Fruit fly (Drosophila melanogaster) whole organism, wandering third instar larva: Measurements from ENCODE around the gene CG31200.
A peak's percentile ranks its signal among the peaks of the same experiment; 100 is the strongest.

Source experiments
- Abd-B ChIP-seq: fragments of >200 bp; optimal IDR thresholded peaks from 2 replicates; lab custom pipeline; 2017; ENCODE audit warnings: missing biosample characterization, missing genetic modification characterization
- CG32264 ChIP-seq: fragments of 200-800 bp; sonication (Bioruptor generic); optimal IDR thresholded peaks from 2 replicates; lab custom pipeline; 2016; ENCODE audit warnings: missing biosample characterization, missing genetic modification characterization
- CG9705 ChIP-seq: fragments of 200-800 bp; sonication (Bioruptor generic); optimal IDR thresholded peaks from 2 replicates; lab custom pipeline; 2018; ENCODE audit warnings: missing biosample characterization, mild to moderate bottlenecking, missing genetic modification characterization
- CrebA ChIP-seq: fragments of 200-800 bp; sonication (Bioruptor generic); optimal IDR thresholded peaks from 2 replicates; lab custom pipeline; 2016; ENCODE audit warnings: missing biosample characterization, mild to moderate bottlenecking, missing genetic modification characterization, borderline replicate concordance
- Dfd ChIP-seq: fragments of >200 bp; optimal IDR thresholded peaks from 2 replicates; lab custom pipeline; 2017; ENCODE audit warnings: missing biosample characterization, missing genetic modification characterization
- Dif ChIP-seq: fragments of 200-275, 200-300 bp; sonication (Bioruptor generic); optimal IDR thresholded peaks from 2 replicates; lab custom pipeline; 2018; ENCODE audit warnings: missing biosample characterization, missing genetic modification characterization; ENCODE audit not compliant: partially characterized antibody
- HLH106 ChIP-seq: fragments of 200-800 bp; optimal IDR thresholded peaks from 3 replicates; lab custom pipeline; 2019; ENCODE audit warnings: missing biosample characterization, mild to moderate bottlenecking, missing genetic modification characterization, moderate library complexity
- Hnf4 ChIP-seq: fragments of 200-800 bp; sonication (Bioruptor generic); optimal IDR thresholded peaks from 2 replicates; lab custom pipeline; 2016; ENCODE audit warnings: missing biosample characterization, mild to moderate bottlenecking, missing genetic modification characterization
- Hr78 ChIP-seq: fragments of >200 bp; optimal IDR thresholded peaks from 2 replicates; lab custom pipeline; 2017; ENCODE audit warnings: missing biosample characterization, missing genetic modification characterization
- Hr83 ChIP-seq: fragments of 200-300 bp; sonication (Bioruptor generic); optimal IDR thresholded peaks from 2 replicates; lab custom pipeline; 2016; ENCODE audit warnings: missing biosample characterization, mild to moderate bottlenecking, missing genetic modification characterization, moderate library complexity; ENCODE audit not compliant: poor library complexity, severe bottlenecking
- Jra ChIP-seq: sonication (Bioruptor generic); optimal IDR thresholded peaks from 2 replicates; lab custom pipeline; 2016; ENCODE audit warnings: missing biosample characterization, missing genetic modification characterization
- Mio ChIP-seq: sonication (Bioruptor generic); optimal IDR thresholded peaks from 2 replicates; lab custom pipeline; 2016; ENCODE audit warnings: missing biosample characterization, missing genetic modification characterization
- N ChIP-seq: fragments of >200 bp; optimal IDR thresholded peaks from 2 replicates; lab custom pipeline; 2018; ENCODE audit warnings: missing biosample characterization, missing external identifiers, missing genetic modification characterization
- OdsH ChIP-seq: fragments of 200-800 bp; sonication (Bioruptor generic); optimal IDR thresholded peaks from 2 replicates; lab custom pipeline; 2016; ENCODE audit warnings: missing biosample characterization, mild to moderate bottlenecking, missing genetic modification characterization
- Rel ChIP-seq, 2 experiments: fragments of 200-800 bp; sonication (Bioruptor generic) in 1 of 2; optimal IDR thresholded peaks; 2 replicates in 1 of 2; 3 replicates in 1 of 2; lab custom pipeline; 2016 to 2019; ENCODE audit warnings: mild to moderate bottlenecking in 2 of 2, missing biosample characterization in 2 of 2, missing genetic modification characterization in 2 of 2, moderate library complexity in 1 of 2
- Sp1 ChIP-seq: fragments of 200-800 bp; sonication (Bioruptor generic); optimal IDR thresholded peaks from 3 replicates; lab custom pipeline; 2019; ENCODE audit warnings: missing biosample characterization, mild to moderate bottlenecking, missing genetic modification characterization, moderate library complexity
- Vsx2 ChIP-seq: fragments of 200-300, 225-300 bp; sonication (Bioruptor generic); optimal IDR thresholded peaks from 2 replicates; lab custom pipeline; 2018; ENCODE audit warnings: missing biosample characterization, missing genetic modification characterization; ENCODE audit not compliant: partially characterized antibody
- br ChIP-seq: fragments of 200-800 bp; sonication (Bioruptor generic); optimal IDR thresholded peaks from 2 replicates; lab custom pipeline; 2016; ENCODE audit warnings: missing biosample characterization, missing genetic modification characterization
- brk ChIP-seq: fragments of 200-800 bp; sonication (Bioruptor generic); optimal IDR thresholded peaks from 2 replicates; lab custom pipeline; 2016; ENCODE audit warnings: missing biosample characterization, mild to moderate bottlenecking, missing genetic modification characterization
- dl ChIP-seq, 2 experiments: fragments of 175-275, 200-275 bp in 1 of 2; fragments of 200-275 bp in 1 of 2; sonication (Bioruptor generic); optimal IDR thresholded peaks; lab custom pipeline; 2018; ENCODE audit warnings: mild to moderate bottlenecking in 2 of 2, missing biosample characterization in 2 of 2, missing genetic modification characterization in 2 of 2, moderate library complexity in 2 of 2; ENCODE audit not compliant: partially characterized antibody in 2 of 2, insufficient read depth in 1 of 2
- dsf ChIP-seq: sonication (Bioruptor generic); optimal IDR thresholded peaks from 2 replicates; lab custom pipeline; 2016; ENCODE audit warnings: missing biosample characterization, missing genetic modification characterization, borderline replicate concordance
- foxo ChIP-seq, 2 experiments: fragments of 200-800 bp; sonication (Bioruptor generic); optimal IDR thresholded peaks; 2 replicates in 1 of 2; 3 replicates in 1 of 2; lab custom pipeline; 2016 to 2017; ENCODE audit warnings: missing biosample characterization in 2 of 2, missing genetic modification characterization in 2 of 2
- fru ChIP-seq: fragments of 200-800 bp; sonication (Bioruptor generic); optimal IDR thresholded peaks from 3 replicates; lab custom pipeline; 2016; ENCODE audit warnings: missing biosample characterization, mild to moderate bottlenecking, missing genetic modification characterization
- h ChIP-seq: fragments of 200-800 bp; sonication (Bioruptor generic); optimal IDR thresholded peaks from 3 replicates; lab custom pipeline; 2016; ENCODE audit warnings: missing biosample characterization, mild to moderate bottlenecking, missing genetic modification characterization
- jim ChIP-seq: fragments of 175-275, 200-325 bp; sonication (Bioruptor generic); optimal IDR thresholded peaks from 2 replicates; lab custom pipeline; 2016; ENCODE audit warnings: missing biosample characterization, mild to moderate bottlenecking, missing genetic modification characterization
- lola ChIP-seq: fragments of >200 bp; optimal IDR thresholded peaks from 2 replicates; lab custom pipeline; 2017; ENCODE audit warnings: missing biosample characterization, missing genetic modification characterization
- pan ChIP-seq: fragments of >200 bp; optimal IDR thresholded peaks from 2 replicates; lab custom pipeline; 2017
- psq ChIP-seq: fragments of 200-800 bp; sonication (Bioruptor generic); optimal IDR thresholded peaks from 3 replicates; lab custom pipeline; 2017; ENCODE audit warnings: missing biosample characterization, mild to moderate bottlenecking, missing genetic modification characterization, moderate library complexity
- rgr ChIP-seq: fragments of 200-800 bp; sonication (Bioruptor generic); optimal IDR thresholded peaks from 3 replicates; lab custom pipeline; 2016; ENCODE audit warnings: missing biosample characterization, mild to moderate bottlenecking, missing genetic modification characterization
- sage ChIP-seq: fragments of 200-800 bp; sonication (Bioruptor generic); optimal IDR thresholded peaks from 2 replicates; lab custom pipeline; 2016; ENCODE audit warnings: missing biosample characterization, mild to moderate bottlenecking, missing genetic modification characterization
- sv ChIP-seq: fragments of 200-800 bp; sonication (Bioruptor generic); optimal IDR thresholded peaks from 3 replicates; lab custom pipeline; 2016; ENCODE audit warnings: missing biosample characterization, missing genetic modification characterization
- tai ChIP-seq: sonication (Bioruptor generic); optimal IDR thresholded peaks from 2 replicates; lab custom pipeline; 2016; ENCODE audit warnings: missing biosample characterization, missing genetic modification characterization
- usp ChIP-seq: fragments of >200 bp; optimal IDR thresholded peaks from 2 replicates; lab custom pipeline; 2017; ENCODE audit warnings: missing biosample characterization, missing genetic modification characterization
- woc ChIP-seq: sonication (Bioruptor generic); optimal IDR thresholded peaks from 2 replicates; lab custom pipeline; 2016; ENCODE audit warnings: missing biosample characterization, mild to moderate bottlenecking, missing genetic modification characterization

CG31200 gene

dm6 chr3R:20779545-20779944 is 34.4 kb upstream of the CG31200 start:
- no peak for TF ChIP-seq CG32264 (GFP tag; lab: Kevin White, UChicago)
- TF ChIP-seq CG9705 (GFP tag; lab: Kevin White, UChicago): no peak
- TF ChIP-seq Mio (GFP tag; lab: Kevin White, UChicago): no peak
- TF ChIP-seq HLH106 (tag; lab: Kevin White, UChicago): no peak
- TF ChIP-seq, all 38 proteins: peak for 0

- peak; percentile 59 for TF ChIP-seq rgr (GFP tag; lab: Kevin White, UChicago)
- TF ChIP-seq Hr83 (GFP tag; lab: Kevin White, UChicago): peak; percentile 88
- TF ChIP-seq Sp1 (GFP tag; lab: Kevin White, UChicago): peak; percentile 93
- peak; percentile 67 for TF ChIP-seq woc
- no peak for TF ChIP-seq pan
- peak; percentile 79 for TF ChIP-seq Abd-B (GFP tag; lab: Kevin White, UChicago)
- peak; percentile 45 for TF ChIP-seq Hr78 (GFP tag; lab: Kevin White, UChicago)
- peak; percentile 92 for TF ChIP-seq jim (GFP tag; lab: Kevin White, UChicago)
- TF ChIP-seq N (GFP tag; lab: Kevin White, UChicago): peak; percentile 91
- peak; percentile 23 to 96 for TF ChIP-seq foxo (GFP tag; optimal IDR thresholded peaks at IDR 0.05; lab: Kevin White, UChicago)
- TF ChIP-seq dl (GFP tag; optimal IDR thresholded peaks at IDR 0.05; lab: Kevin White, UChicago; ENCODE audit: insufficient read depth in 1 of 2, partially characterized antibody in 2 of 2): peak; percentile 51 to 72
- peak; percentile 98 for TF ChIP-seq CrebA
- no peak for TF ChIP-seq Mio (GFP tag; lab: Kevin White, UChicago)
- TF ChIP-seq HLH106 (tag; lab: Kevin White, UChicago): peak; percentile 25
- TF ChIP-seq Dif (GFP tag; lab: Kevin White, UChicago): peak; percentile 82
- TF ChIP-seq Vsx2 (GFP tag; lab: Kevin White, UChicago): peak; percentile 69
- peak; percentile 75 for TF ChIP-seq Jra (GFP tag; lab: Kevin White, UChicago)
- TF ChIP-seq CG9705 (GFP tag; lab: Kevin White, UChicago): peak; percentile 29
- TF ChIP-seq h (GFP tag; lab: Kevin White, UChicago): peak; percentile 81
- peak; percentile 80 for TF ChIP-seq Hnf4 (GFP tag; lab: Kevin White, UChicago)
- no peak for TF ChIP-seq usp
- peak; percentile 92 for TF ChIP-seq brk (GFP tag; lab: Kevin White, UChicago)
- no peak for TF ChIP-seq tai
- TF ChIP-seq psq: peak; percentile 78
- peak; percentile 99 for TF ChIP-seq Rel (GFP tag; optimal IDR thresholded peaks at IDR 0.05; lab: Kevin White, UChicago)
- peak; percentile 80 for TF ChIP-seq Rel (tag; optimal IDR thresholded peaks at IDR 0.05; lab: Kevin White, UChicago)
- peak; percentile 39 for TF ChIP-seq dsf
- no peak for TF ChIP-seq sv (GFP tag; lab: Kevin White, UChicago)
- peak; percentile 44 for TF ChIP-seq fru (GFP tag; lab: Kevin White, UChicago)
- peak; percentile 94 for TF ChIP-seq sage
- TF ChIP-seq OdsH (GFP tag; lab: Kevin White, UChicago): peak; percentile 37
- TF ChIP-seq CG32264 (GFP tag; lab: Kevin White, UChicago): peak; percentile 85
- TF ChIP-seq br (GFP tag; lab: Kevin White, UChicago): peak; percentile 60
- no peak for TF ChIP-seq Dfd
- no peak for TF ChIP-seq lola
Observed at dm6 chr3R:20778285-20778926, 33.3 kb upstream of the CG31200 start.

DNA sequence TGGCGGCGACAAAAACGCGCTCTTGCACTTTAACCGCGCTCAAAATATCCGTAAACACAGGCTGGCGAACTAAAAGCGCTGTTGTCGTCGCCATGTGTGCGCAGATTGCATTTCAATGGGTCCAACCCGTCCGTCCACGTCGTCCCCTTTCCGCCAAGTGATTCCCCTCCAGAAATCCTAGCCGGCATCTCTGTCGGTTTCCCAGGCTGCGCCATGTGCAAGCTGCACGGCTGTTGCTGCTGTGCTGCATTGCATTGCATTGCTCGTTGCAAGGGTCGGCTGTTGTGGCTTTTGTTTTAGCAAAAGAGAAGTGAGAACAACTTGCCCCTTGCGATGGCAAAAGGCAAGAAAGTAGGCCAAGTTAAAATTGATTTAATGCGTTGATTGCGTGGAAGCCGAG is 29.0 kb upstream of the CG31200 start:
- TF ChIP-seq lola: no peak
- TF ChIP-seq jim (GFP tag; lab: Kevin White, UChicago): no peak

DNA sequence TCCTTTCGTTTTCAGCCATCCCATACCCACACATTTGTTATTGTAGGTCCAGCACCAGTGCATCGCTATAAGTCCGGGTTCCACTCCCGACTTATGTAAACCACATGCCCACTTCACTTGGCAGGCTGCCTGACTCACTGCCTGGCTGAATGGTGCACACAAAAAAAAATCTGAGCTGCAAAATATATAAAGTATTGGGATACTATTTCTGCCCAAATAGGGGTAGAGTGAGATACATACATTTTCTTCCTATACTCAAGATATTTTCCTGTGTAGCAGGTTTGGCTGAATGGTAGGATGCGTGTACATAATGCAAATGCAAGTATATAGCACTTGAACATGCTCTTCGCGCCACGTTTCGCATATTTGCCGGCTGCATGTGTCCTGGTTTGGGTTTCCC is 28.0 kb upstream of the CG31200 start:
- TF ChIP-seq dsf: no peak
- peak in 1 of 2 experiments; percentile 19 for TF ChIP-seq foxo (GFP tag; optimal IDR thresholded peaks at IDR 0.05; lab: Kevin White, UChicago)
